Worm (Caenorhabditis elegans) whole organism, L4/young adult: ENCODE data around the gene Y38F2AL.12.

Experiments used
- W03F9.2 ChIP-seq: fragments of 150-350 bp; optimal IDR thresholded peaks from 2 replicates; lab custom pipeline; 2014; ENCODE audit warnings: missing biosample characterization, missing genetic modification characterization
- dao-5 ChIP-seq: sonication (generic microtip); optimal IDR thresholded peaks from 2 replicates; lab custom pipeline; 2016; ENCODE audit warnings: missing genotype, missing genetic modification characterization, moderate library complexity, missing compliant biosample characterization
- him-1 ChIP-seq: sonication (generic microtip); optimal IDR thresholded peaks from 2 replicates; lab custom pipeline; 2016; ENCODE audit warnings: missing genotype, missing genetic modification reagents, missing genetic modification characterization, missing compliant biosample characterization

DNA sequence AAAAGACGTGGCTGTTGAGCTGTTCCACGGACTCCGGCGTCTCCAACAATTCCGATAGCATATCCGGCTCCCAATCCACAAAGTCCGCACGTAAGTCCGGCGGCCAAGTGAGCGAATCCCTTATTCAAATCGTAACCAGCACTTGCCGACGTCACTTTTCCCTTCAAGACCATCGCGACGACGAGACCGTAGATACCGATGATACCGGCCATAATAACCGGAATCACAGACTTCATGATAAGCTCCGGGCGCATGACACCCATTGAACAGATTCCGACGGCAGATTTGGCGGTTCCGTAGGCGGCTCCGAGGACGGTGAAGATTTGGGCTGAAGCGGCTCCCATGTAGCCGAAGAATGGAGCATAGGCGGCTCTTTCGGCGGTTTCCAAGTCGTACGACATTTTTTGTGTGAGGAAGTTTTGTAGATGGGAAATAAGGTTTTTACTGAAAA is 803 bp upstream of the Y38F2AL.12 start, which contains the start of gene vha-3:
- TF ChIP-seq dao-5 (tag; lab: Kevin White, UChicago) (no peak), him-1 (tag; lab: Kevin White, UChicago) (no peak), W03F9.2 (tag; lab: Kevin White, UChicago) (no peak)
